Worm (Caenorhabditis elegans): ENCODE data around the gene csr-1.
"Not testable (repeated sequence)": the region's sequence is repeated elsewhere in the genome, so short reads cannot be mapped to it uniquely, and the experiment has no call there.

DNA sequence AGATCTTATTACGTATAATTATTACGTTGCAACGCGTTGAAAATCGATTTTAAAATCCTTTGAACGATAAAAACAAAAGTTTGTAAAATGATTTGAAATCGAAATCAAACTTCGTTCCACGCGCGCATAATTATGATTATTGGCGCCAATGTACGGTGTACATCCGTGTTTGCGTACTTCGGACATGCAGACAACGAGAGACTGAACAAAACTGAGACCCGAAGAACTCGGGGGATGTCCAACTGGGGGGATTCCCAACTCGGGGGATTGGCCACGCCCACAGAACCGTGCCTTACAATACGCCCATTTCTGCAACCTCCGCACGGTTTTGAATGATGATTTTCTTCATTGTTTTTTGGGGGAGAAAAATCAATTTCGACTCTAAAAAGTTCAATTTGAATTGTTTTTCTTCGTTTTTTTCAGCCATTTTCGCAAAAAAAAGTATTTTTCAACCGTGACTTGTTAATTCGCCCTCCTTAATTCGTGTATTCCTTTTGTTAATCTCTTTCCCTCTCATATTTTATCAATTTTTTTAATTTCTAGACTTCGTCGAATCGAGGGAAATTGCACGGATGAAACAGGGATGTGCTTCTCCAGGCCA lies 10.1 kb upstream of the csr-1 start, which contains the start of gene F20D12.12:
- not testable (repeated sequence) for TF ChIP-seq fos-1, nhr-237, ceh-82, ztf-4, jun-1, pqm-1, unc-39, nhr-67 (tag; optimal IDR thresholded peaks at IDR 0.05)
- peak; percentile 57 for TF ChIP-seq lsy-12 (tag; optimal IDR thresholded peaks at IDR 0.05)
